Worm (Caenorhabditis elegans) whole organism, L1 larva: Measurements from ENCODE around the gene C27B7.6.

Experiments used
- C16A3.4 ChIP-seq: fragments of 150-350 bp; optimal IDR thresholded peaks from 2 replicates; lab custom pipeline; 2014; ENCODE audit warnings: missing biosample characterization, missing genetic modification characterization
- C34B4.2 ChIP-seq: sonication (generic microtip); optimal IDR thresholded peaks from 2 replicates; lab custom pipeline; 2017; ENCODE audit warnings: mild to moderate bottlenecking, missing genetic modification characterization, missing compliant biosample characterization
- Y116A8C.19 ChIP-seq: sonication (generic microtip); optimal IDR thresholded peaks from 2 replicates; lab custom pipeline; 2016; ENCODE audit warnings: missing compliant biosample characterization, missing genetic modification characterization, borderline replicate concordance
- aha-1 ChIP-seq: fragments of 150-350 bp; optimal IDR thresholded peaks from 2 replicates; lab custom pipeline; 2014; ENCODE audit warnings: missing biosample characterization, missing genetic modification characterization
- alr-1 ChIP-seq: fragments of 200-800 bp; sonication (Bioruptor generic); optimal IDR thresholded peaks from 2 replicates; lab custom pipeline; 2018; ENCODE audit warnings: borderline replicate concordance, mild to moderate bottlenecking, missing genetic modification characterization, missing compliant biosample characterization
- aly-2 ChIP-seq: fragments of 150-350 bp; optimal IDR thresholded peaks from 2 replicates; lab custom pipeline; 2014; ENCODE audit warnings: missing biosample characterization, missing genetic modification characterization
- ama-1 ChIP-seq: fragments of 150-350 bp; optimal IDR thresholded peaks from 2 replicates; lab custom pipeline; 2014
- blmp-1 ChIP-seq: fragments of 150-350 bp; optimal IDR thresholded peaks from 2 replicates; lab custom pipeline; 2014; ENCODE audit warnings: missing biosample characterization, missing genetic modification characterization
- ceh-88 ChIP-seq: fragments of 200-800 bp; sonication (Bioruptor generic); IDR thresholded peaks from 2 replicates; pipeline ENCODE4 v1.3.6; 2022; ENCODE audit warnings: missing genetic modification characterization, missing compliant biosample characterization
- ces-1 ChIP-seq: fragments of 150-350 bp; optimal IDR thresholded peaks from 2 replicates; lab custom pipeline; 2014; ENCODE audit warnings: missing biosample characterization, missing genetic modification reagents, missing genetic modification characterization
- efl-1 ChIP-seq, 4 experiments: fragments of 150-350 bp; optimal IDR thresholded peaks in 3 of 4; peaks in 1 of 4; 1 replicate in 1 of 4; 2 replicates in 3 of 4; lab custom pipeline; 2014; ENCODE audit warnings: missing biosample characterization in 2 of 4, missing genetic modification characterization in 2 of 4, missing genetic modification reagents in 2 of 4
- elt-3 ChIP-seq, 6 experiments: fragments of 150-350 bp in 1 of 6; sonication (generic microtip); optimal IDR thresholded peaks; 2 replicates each; lab custom pipeline; 2017 to 2018; ENCODE audit warnings: missing biosample characterization in 6 of 6, missing genetic modification characterization in 6 of 6, inconsistent platforms in 1 of 6
- grh-1 ChIP-seq: fragments of 200-800 bp; sonication (Bioruptor generic); IDR thresholded peaks from 2 replicates; pipeline ENCODE4 v1.3.6; 2022; ENCODE audit warnings: missing genetic modification reagents, missing genetic modification characterization, missing compliant biosample characterization
- hlh-4 ChIP-seq: sonication (generic microtip); optimal IDR thresholded peaks from 2 replicates; lab custom pipeline; 2016; ENCODE audit warnings: mild to moderate bottlenecking, missing genetic modification characterization, missing compliant biosample characterization
- isw-1 ChIP-seq: fragments of 200-800 bp; sonication (Bioruptor generic); IDR thresholded peaks from 2 replicates; pipeline ENCODE4 v1.3.6; 2022; ENCODE audit warnings: missing genetic modification characterization, missing compliant biosample characterization
- jun-1 ChIP-seq: fragments of 150-350 bp; optimal IDR thresholded peaks from 2 replicates; lab custom pipeline; 2014; ENCODE audit warnings: missing biosample characterization, missing genetic modification reagents, missing genetic modification characterization
- lin-13 ChIP-seq: fragments of 150-350 bp; optimal IDR thresholded peaks from 2 replicates; lab custom pipeline; 2014; ENCODE audit warnings: missing biosample characterization, missing genetic modification reagents, missing genetic modification characterization
- lin-15B ChIP-seq: fragments of 150-350 bp; sonication (generic microtip); optimal IDR thresholded peaks from 3 replicates; lab custom pipeline; 2014; ENCODE audit warnings: missing biosample characterization, missing genetic modification characterization
- lir-3 ChIP-seq: sonication (generic microtip); optimal IDR thresholded peaks from 2 replicates; lab custom pipeline; 2016; ENCODE audit warnings: mild to moderate bottlenecking, missing genetic modification characterization, moderate library complexity, missing compliant biosample characterization; ENCODE audit not compliant: poor library complexity
- lsy-2 ChIP-seq, 2 experiments: fragments of 150-350 bp; optimal IDR thresholded peaks; 2 replicates each; lab custom pipeline; 2014; ENCODE audit warnings: missing biosample characterization in 2 of 2, missing genetic modification characterization in 2 of 2
- mdl-1 ChIP-seq, 2 experiments: fragments of 150-350 bp; optimal IDR thresholded peaks; 2 replicates each; lab custom pipeline; 2014 to 2017; ENCODE audit warnings: missing biosample characterization in 2 of 2, missing genetic modification characterization in 2 of 2, inconsistent platforms in 1 of 2
- mef-2 ChIP-seq: fragments of 150-350 bp; optimal IDR thresholded peaks from 2 replicates; lab custom pipeline; 2014; ENCODE audit warnings: missing biosample characterization, missing genetic modification characterization
- mep-1 ChIP-seq: fragments of 150-350 bp; optimal IDR thresholded peaks from 2 replicates; lab custom pipeline; 2014; ENCODE audit warnings: missing biosample characterization, missing genetic modification characterization
- nhr-11 ChIP-seq: fragments of 150-350 bp; optimal IDR thresholded peaks from 2 replicates; lab custom pipeline; 2014; ENCODE audit warnings: missing biosample characterization, missing genetic modification characterization
- nhr-71 ChIP-seq: sonication (generic microtip); optimal IDR thresholded peaks from 2 replicates; lab custom pipeline; 2016; ENCODE audit warnings: mild to moderate bottlenecking, missing genetic modification characterization, moderate library complexity, missing compliant biosample characterization
- nhr-85 ChIP-seq: sonication (generic microtip); peaks from one replicate; lab custom pipeline; 2016; ENCODE audit warnings: missing genetic modification characterization, inconsistent platforms, missing compliant biosample characterization
- nhr-90 ChIP-seq: sonication (generic microtip); optimal IDR thresholded peaks from 2 replicates; lab custom pipeline; 2016; ENCODE audit warnings: mild to moderate bottlenecking, missing genetic modification characterization, missing compliant biosample characterization; ENCODE audit not compliant: poor library complexity
- pag-3 ChIP-seq: sonication (generic microtip); optimal IDR thresholded peaks from 2 replicates; lab custom pipeline; 2017; ENCODE audit warnings: missing genetic modification characterization, mild to moderate bottlenecking, missing compliant biosample characterization, antibody characterized with exemption, borderline replicate concordance; ENCODE audit not compliant: insufficient read depth
- pax-3 ChIP-seq: fragments of 200-800 bp; sonication (Bioruptor generic); optimal IDR thresholded peaks from 2 replicates; lab custom pipeline; 2018; ENCODE audit warnings: mild to moderate bottlenecking, missing genetic modification characterization, moderate library complexity, missing compliant biosample characterization
- pqm-1 ChIP-seq: sonication (generic microtip); optimal IDR thresholded peaks from 3 replicates; lab custom pipeline; 2017; ENCODE audit warnings: missing biosample characterization, missing genetic modification characterization
- skn-1 ChIP-seq: fragments of 150-350 bp; optimal IDR thresholded peaks from 2 replicates; lab custom pipeline; 2014; ENCODE audit warnings: missing biosample characterization, missing genetic modification characterization
- sox-4 ChIP-seq: sonication (generic microtip); optimal IDR thresholded peaks from 2 replicates; lab custom pipeline; 2016; ENCODE audit warnings: missing genetic modification characterization, missing compliant biosample characterization
- sup-37 ChIP-seq: fragments of 200-800 bp; sonication (Bioruptor generic); optimal IDR thresholded peaks from 2 replicates; lab custom pipeline; 2018; ENCODE audit warnings: mild to moderate bottlenecking, missing genetic modification characterization, missing compliant biosample characterization
- tlp-1 ChIP-seq: fragments of 150-350 bp; optimal IDR thresholded peaks from 2 replicates; lab custom pipeline; 2014; ENCODE audit warnings: missing biosample characterization, missing genetic modification characterization
- unc-30 ChIP-seq: sonication (generic microtip); optimal IDR thresholded peaks from 2 replicates; lab custom pipeline; 2017; ENCODE audit warnings: missing biosample characterization, missing genetic modification characterization
- xbp-1 ChIP-seq: sonication (generic microtip); optimal IDR thresholded peaks from 2 replicates; lab custom pipeline; 2016; ENCODE audit warnings: missing genetic modification characterization, missing compliant biosample characterization
- zag-1 ChIP-seq: fragments of 150-350 bp; optimal IDR thresholded peaks from 2 replicates; lab custom pipeline; 2014; ENCODE audit warnings: missing biosample characterization, missing genetic modification characterization
- zip-4 ChIP-seq: fragments of 200-800 bp; sonication (Bioruptor generic); optimal IDR thresholded peaks from 2 replicates; lab custom pipeline; 2018; ENCODE audit warnings: mild to moderate bottlenecking, missing genetic modification characterization, moderate library complexity, missing compliant biosample characterization
- ztf-11 ChIP-seq, 2 experiments: sonication (generic microtip); optimal IDR thresholded peaks; 2 replicates each; lab custom pipeline; 2016 to 2017; ENCODE audit warnings: missing genetic modification characterization in 2 of 2, missing biosample characterization in 1 of 2, missing compliant biosample characterization in 1 of 2
- ztf-4 ChIP-seq: fragments of 150-350 bp; optimal IDR thresholded peaks from 2 replicates; lab custom pipeline; 2014; ENCODE audit warnings: missing biosample characterization, missing genetic modification characterization

C27B7.6 gene

ce11 chrIV:8864672-8865071, 41.5 kb downstream of the C27B7.6 start (continued):
- TF ChIP-seq lin-13 (no peak), mep-1 (tag; lab: Kevin White, UChicago) (no peak), ztf-11 (tag; optimal IDR thresholded peaks at IDR 0.05; lab: Kevin White, UChicago) (no peak), ceh-88 (GFP tag; lab: Robert Waterston, UW) (no peak), lin-15B (no peak), Y116A8C.19 (tag; lab: Kevin White, UChicago) (no peak), xbp-1 (no peak), tlp-1 (tag; lab: Kevin White, UChicago) (no peak), grh-1 (GFP tag; lab: Robert Waterston, UW) (no peak), pax-3 (tag; lab: Kevin White, UChicago) (no peak), jun-1 (tag; lab: Kevin White, UChicago) (no peak), mef-2 (no peak), sox-4 (tag; lab: Kevin White, UChicago) (no peak), sup-37 (GFP tag; lab: Kevin White, UChicago) (no peak), nhr-90 (tag; lab: Kevin White, UChicago) (peak; percentile 61), skn-1 (tag; lab: Kevin White, UChicago) (no peak), zip-4 (GFP tag; lab: Kevin White, UChicago) (no peak), aha-1 (tag; lab: Kevin White, UChicago) (no peak), pag-3 (tag; lab: Kevin White, UChicago) (no peak), elt-3 (tag; optimal IDR thresholded peaks at IDR 0.05; lab: Kevin White, UChicago) (peak in 3 of 6 experiments; percentile 22 to 76 (median 71)), ama-1 (lab: Kevin White, UChicago) (no peak), mdl-1 (tag; optimal IDR thresholded peaks at IDR 0.05; lab: Kevin White, UChicago) (no peak), hlh-4 (no peak), nhr-11 (tag; lab: Kevin White, UChicago) (no peak), C16A3.4 (no peak), nhr-71 (peak; percentile 62), nhr-85 (tag; lab: Kevin White, UChicago) (peak; percentile 85), ztf-4 (tag; lab: Kevin White, UChicago) (no peak), ces-1 (no peak), blmp-1 (peak; percentile 38), isw-1 (GFP tag; lab: Robert Waterston, UW) (no peak), unc-30 (tag; lab: Kevin White, UChicago) (no peak), alr-1 (tag; lab: Kevin White, UChicago) (no peak), lir-3 (tag; lab: Kevin White, UChicago) (no peak), C34B4.2 (tag; lab: Kevin White, UChicago) (no peak)

- TF ChIP-seq pqm-1 (tag; lab: Kevin White, UChicago) (no peak), grh-1 (GFP tag; lab: Robert Waterston, UW) (no peak), aly-2 (tag; lab: Kevin White, UChicago) (no peak), pag-3 (tag; lab: Kevin White, UChicago) (no peak), zag-1 (tag; lab: Kevin White, UChicago) (no peak), jun-1 (tag; lab: Kevin White, UChicago) (no peak), blmp-1 (no peak), tlp-1 (tag; lab: Kevin White, UChicago) (no peak), lsy-2 (tag; optimal IDR thresholded peaks at IDR 0.05; lab: Kevin White, UChicago) (no peak), skn-1 (tag; lab: Kevin White, UChicago) (no peak)
Observed at ce11 chrIV:8855963-8856362, 50.2 kb downstream of the C27B7.6 start, which contains the start of gene T11B7.5. TSS of gene T11B7.5 (minus strand) at chrIV:8856063.

- TF ChIP-seq C34B4.2 (tag; lab: Kevin White, UChicago), result no peak
- TF ChIP-seq efl-1 (optimal IDR thresholded peaks at IDR 0.05; lab: Kevin White, UChicago), result no peak
- peak in 1 of 2 experiments; percentile 73 for TF ChIP-seq efl-1 (GFP tag; optimal IDR thresholded peaks at IDR 0.05 in 1 of 2; lab: Kevin White, UChicago)
Observed at ce11 chrIV:8853301-8853700, 52.8 kb downstream of the C27B7.6 start.
